Worm (Caenorhabditis elegans): Measurements from ENCODE around the gene T16H12.3.

- TF ChIP-seq snpc-4 (GFP tag; optimal IDR thresholded peaks at IDR 0.05), result no peak
- TF ChIP-seq snpc-4 (tag; optimal IDR thresholded peaks at IDR 0.05), result no peak
- no peak for TF ChIP-seq lin-35 (GFP tag; optimal IDR thresholded peaks at IDR 0.05)
- no peak for TF ChIP-seq ztf-6 (GFP tag; IDR thresholded peaks at IDR 0.05)
- no peak for TF ChIP-seq ama-1 (optimal IDR thresholded peaks at IDR 0.05)
- TF ChIP-seq ama-1 (GFP tag; optimal IDR thresholded peaks at IDR 0.05), result no peak
- no peak for TF ChIP-seq nfya-1 (tag; optimal IDR thresholded peaks at IDR 0.05; ENCODE audit: borderline replicate concordance, insufficient read depth)
- no peak for TF ChIP-seq snpc-1.1 (tag; optimal IDR thresholded peaks at IDR 0.05; ENCODE audit: insufficient read depth)
- TF ChIP-seq F57A8.1 (GFP tag; optimal IDR thresholded peaks at IDR 0.05), result no peak
These were observed 2.0 kb upstream of the T16H12.3 start, which contains the start of gene T16H12.13 for ce11 chrIII:10085103-10085502.

Measured in whole organism, young adult.